Fruit fly (Drosophila melanogaster) whole organism, embryonic: ENCODE results near the gene CG3091.

ENCODE experiments used
- Asciz ChIP-seq: fragments of 200-800 bp; sonication (Bioruptor generic); optimal IDR thresholded peaks from 2 replicates; lab custom pipeline; 2017; ENCODE audit warnings: missing biosample characterization, mild to moderate bottlenecking, missing genetic modification characterization, missing genetic modification reagents
- CG10431 ChIP-seq: fragments of 200-800 bp; sonication (Bioruptor generic); optimal IDR thresholded peaks from 3 replicates; lab custom pipeline; 2018; ENCODE audit warnings: missing biosample characterization, mild to moderate bottlenecking, missing genetic modification characterization
- CG10462 ChIP-seq: fragments of 200-800 bp; sonication (Bioruptor generic); optimal IDR thresholded peaks from 2 replicates; lab custom pipeline; 2016; ENCODE audit warnings: missing biosample characterization, missing genetic modification characterization
- CG12299 ChIP-seq: fragments of 200-800 bp; sonication (Bioruptor generic); optimal IDR thresholded peaks from 2 replicates; lab custom pipeline; 2018; ENCODE audit warnings: missing biosample characterization, mild to moderate bottlenecking, missing genetic modification characterization
- CG17612 ChIP-seq: fragments of 200-800 bp; sonication (Bioruptor generic); IDR thresholded peaks from 2 replicates; pipeline ENCODE4 v1.3.6; 2022; ENCODE audit warnings: missing biosample characterization, missing genetic modification characterization
- CG18262 ChIP-seq: fragments of 200-800 bp; optimal IDR thresholded peaks from 3 replicates; lab custom pipeline; 2019; ENCODE audit warnings: missing biosample characterization, mild to moderate bottlenecking, missing genetic modification characterization, moderate library complexity
- CG2116 ChIP-seq: fragments of 200-800 bp; sonication (Bioruptor generic); optimal IDR thresholded peaks from 3 replicates; lab custom pipeline; 2018; ENCODE audit warnings: missing biosample characterization, mild to moderate bottlenecking, missing genetic modification characterization
- CG32532 ChIP-seq: fragments of 200-800 bp; sonication (Bioruptor generic); IDR thresholded peaks from 2 replicates; pipeline ENCODE4 v1.3.6; 2022; ENCODE audit warnings: missing biosample characterization, missing genetic modification characterization
- CG3407 ChIP-seq: fragments of 200-800 bp; sonication (Bioruptor generic); optimal IDR thresholded peaks from 2 replicates; lab custom pipeline; 2018; ENCODE audit warnings: missing biosample characterization, mild to moderate bottlenecking, missing genetic modification characterization
- CG3847 ChIP-seq: fragments of 200-800 bp; sonication (Bioruptor generic); IDR thresholded peaks from 2 replicates; pipeline ENCODE4 v1.3.6; 2022; ENCODE audit warnings: missing biosample characterization, missing genetic modification characterization
- CG4730 ChIP-seq: fragments of 200-800 bp; sonication (Bioruptor generic); IDR thresholded peaks from 2 replicates; pipeline ENCODE4 v1.3.6; 2022; ENCODE audit warnings: missing biosample characterization, missing genetic modification characterization
- CG6765 ChIP-seq: fragments of 200-800 bp; sonication (Bioruptor generic); optimal IDR thresholded peaks from 3 replicates; lab custom pipeline; 2017; ENCODE audit warnings: missing biosample characterization, mild to moderate bottlenecking, missing genetic modification characterization
- CG6791 ChIP-seq: fragments of 200-800 bp; sonication (Bioruptor generic); IDR thresholded peaks from 3 replicates; pipeline ENCODE4 v1.3.6; 2022; ENCODE audit warnings: missing biosample characterization, missing genetic modification characterization; ENCODE audit not compliant: partially characterized antibody
- CG7357 ChIP-seq: fragments of 200-800 bp; sonication (Bioruptor generic); IDR thresholded peaks from 3 replicates; pipeline ENCODE4 v1.3.6; 2022; ENCODE audit warnings: missing biosample characterization, missing genetic modification characterization
- CG9437 ChIP-seq: fragments of 200-800 bp; sonication (Bioruptor generic); optimal IDR thresholded peaks from 2 replicates; lab custom pipeline; 2018; ENCODE audit warnings: missing biosample characterization, mild to moderate bottlenecking, missing genetic modification characterization
- CG9727 ChIP-seq: fragments of 200-800 bp; sonication (Bioruptor generic); optimal IDR thresholded peaks from 3 replicates; lab custom pipeline; 2017; ENCODE audit warnings: missing biosample characterization, mild to moderate bottlenecking, missing genetic modification characterization
- CG9932 ChIP-seq: fragments of 200-800 bp; sonication (Bioruptor generic); IDR thresholded peaks from 2 replicates; pipeline ENCODE4 v1.3.6; 2022; ENCODE audit warnings: missing biosample characterization, missing genetic modification characterization
- CTCF ChIP-seq: fragments of 200-800 bp; sonication (Bioruptor generic); optimal IDR thresholded peaks from 2 replicates; lab custom pipeline; 2017; ENCODE audit warnings: missing biosample characterization, mild to moderate bottlenecking, missing genetic modification characterization, moderate library complexity
- D ChIP-seq, 2 experiments: fragments of 200-800 bp in 1 of 2; fragments of >200 bp in 1 of 2; sonication (Bioruptor generic) in 1 of 2; optimal IDR thresholded peaks; 2 replicates in 1 of 2; 3 replicates in 1 of 2; lab custom pipeline; 2017; ENCODE audit warnings: mild to moderate bottlenecking in 1 of 2, missing biosample characterization in 1 of 2, missing genetic modification characterization in 1 of 2, missing genetic modification reagents in 1 of 2
- D19A ChIP-seq: fragments of 200-800 bp; optimal IDR thresholded peaks from 3 replicates; lab custom pipeline; 2019; ENCODE audit warnings: missing biosample characterization, mild to moderate bottlenecking, missing genetic modification characterization, moderate library complexity
- Dll ChIP-seq: fragments of 200-800 bp; sonication (Bioruptor generic); IDR thresholded peaks from 4 replicates; pipeline ENCODE4 v1.3.6; 2022; ENCODE audit warnings: missing biosample characterization, missing genetic modification characterization; ENCODE audit not compliant: partially characterized antibody
- E2f1 ChIP-seq: fragments of 200-800 bp; sonication (Bioruptor generic); IDR thresholded peaks from 2 replicates; pipeline ENCODE4 v1.3.6; 2022; ENCODE audit warnings: missing biosample characterization, missing genetic modification characterization
- E2f2 ChIP-seq: fragments of 200-800 bp; sonication (Bioruptor generic); IDR thresholded peaks from 2 replicates; pipeline ENCODE4 v1.3.6; 2022; ENCODE audit warnings: missing biosample characterization, missing genetic modification characterization
- HHEX ChIP-seq: fragments of 200-800 bp; sonication (Bioruptor generic); optimal IDR thresholded peaks from 3 replicates; lab custom pipeline; 2017; ENCODE audit warnings: missing biosample characterization, mild to moderate bottlenecking, missing genetic modification characterization, missing genetic modification reagents
- Hand ChIP-seq: fragments of 200-800 bp; sonication (Bioruptor generic); optimal IDR thresholded peaks from 2 replicates; lab custom pipeline; 2017; ENCODE audit warnings: mild to moderate bottlenecking, missing biosample characterization, missing genetic modification reagents, missing genetic modification characterization
- Hey ChIP-seq: fragments of 200-800 bp; sonication (Bioruptor generic); optimal IDR thresholded peaks from 3 replicates; lab custom pipeline; 2018; ENCODE audit warnings: missing biosample characterization, mild to moderate bottlenecking, missing genetic modification characterization
- HmgZ ChIP-seq: fragments of 200-800 bp; sonication (Bioruptor generic); optimal IDR thresholded peaks from 2 replicates; lab custom pipeline; 2018; ENCODE audit warnings: missing biosample characterization, mild to moderate bottlenecking, missing genetic modification characterization
- Hsf ChIP-seq: fragments of 200-800 bp; sonication (Bioruptor generic); optimal IDR thresholded peaks from 3 replicates; lab custom pipeline; 2016; ENCODE audit warnings: missing biosample characterization, missing genetic modification characterization
- Nf-YA ChIP-seq: fragments of 200-800 bp; sonication (Bioruptor generic); IDR thresholded peaks from 2 replicates; pipeline ENCODE4 v1.3.6; 2022; ENCODE audit warnings: missing biosample characterization, missing genetic modification characterization
- Optix ChIP-seq: fragments of 200-800 bp; sonication (Bioruptor generic); IDR thresholded peaks from 3 replicates; pipeline ENCODE4 v1.3.6; 2022; ENCODE audit warnings: missing biosample characterization, missing genetic modification characterization
- Sin3A ChIP-seq: fragments of >200 bp; optimal IDR thresholded peaks from 2 replicates; lab custom pipeline; 2018
- Sry-δ ChIP-seq: fragments of 200-800 bp; sonication (Bioruptor generic); optimal IDR thresholded peaks from 2 replicates; lab custom pipeline; 2016; ENCODE audit warnings: missing biosample characterization, missing genetic modification characterization
- Trl ChIP-seq, 3 experiments: fragments of >200 bp in 2 of 3; fragments of 200-800 bp in 1 of 3; sonication (Bioruptor generic) in 1 of 3; optimal IDR thresholded peaks; 2 replicates in 1 of 3; 3 replicates in 2 of 3; lab custom pipeline; 2016 to 2017; ENCODE audit warnings: missing biosample characterization in 1 of 3, missing genetic modification characterization in 1 of 3
- cas ChIP-seq: fragments of 200-800 bp; sonication (Bioruptor generic); IDR thresholded peaks from 2 replicates; pipeline ENCODE4 v1.3.6; 2022; ENCODE audit warnings: missing biosample characterization, missing genetic modification characterization
- ci ChIP-seq: fragments of 200-800 bp; sonication (Bioruptor generic); IDR thresholded peaks from 3 replicates; pipeline ENCODE4 v1.3.6; 2022; ENCODE audit warnings: missing biosample characterization, missing genetic modification characterization
- corto ChIP-seq: fragments of 200-800 bp; sonication (Bioruptor generic); optimal IDR thresholded peaks from 2 replicates; lab custom pipeline; 2016; ENCODE audit warnings: missing biosample characterization, mild to moderate bottlenecking, missing genetic modification characterization, moderate library complexity
- crp ChIP-seq, 2 experiments: fragments of 200-800 bp; sonication (Bioruptor generic); optimal IDR thresholded peaks; 2 replicates in 1 of 2; 3 replicates in 1 of 2; lab custom pipeline; 2017; ENCODE audit warnings: missing biosample characterization in 2 of 2, missing genetic modification characterization in 2 of 2, mild to moderate bottlenecking in 1 of 2, moderate library complexity in 1 of 2
- ewg ChIP-seq: fragments of 200-800 bp; sonication (Bioruptor generic); optimal IDR thresholded peaks from 3 replicates; lab custom pipeline; 2017; ENCODE audit warnings: mild to moderate bottlenecking, missing biosample characterization, missing genetic modification reagents, missing genetic modification characterization
- gfzf ChIP-seq: fragments of 200-800 bp; sonication (Bioruptor generic); optimal IDR thresholded peaks from 2 replicates; lab custom pipeline; 2016; ENCODE audit warnings: missing biosample characterization, mild to moderate bottlenecking, missing genetic modification characterization, moderate library complexity
- gro ChIP-seq: fragments of 200-800 bp; sonication (Bioruptor generic); optimal IDR thresholded peaks from 2 replicates; lab custom pipeline; 2016; ENCODE audit warnings: missing biosample characterization, missing genetic modification characterization
- gsb-n ChIP-seq: fragments of 200-800 bp; sonication (Bioruptor generic); optimal IDR thresholded peaks from 3 replicates; lab custom pipeline; 2018; ENCODE audit warnings: missing biosample characterization, mild to moderate bottlenecking, missing genetic modification characterization
- ham ChIP-seq: fragments of 200-800 bp; sonication (Bioruptor generic); IDR thresholded peaks from 2 replicates; pipeline ENCODE4 v1.3.6; 2022; ENCODE audit warnings: missing biosample characterization, missing genetic modification characterization
- knrl ChIP-seq: fragments of 200-800 bp; sonication (Bioruptor generic); IDR thresholded peaks from 3 replicates; pipeline ENCODE4 v1.3.6; 2022; ENCODE audit warnings: missing biosample characterization, missing genetic modification characterization; ENCODE audit not compliant: partially characterized antibody
- lab ChIP-seq: fragments of 200-800 bp; sonication (Bioruptor generic); optimal IDR thresholded peaks from 3 replicates; lab custom pipeline; 2017; ENCODE audit warnings: missing biosample characterization, missing genetic modification characterization, mild to moderate bottlenecking, moderate library complexity, missing genetic modification reagents
- oc ChIP-seq: fragments of 200-800 bp; sonication (Bioruptor generic); optimal IDR thresholded peaks from 2 replicates; lab custom pipeline; 2018; ENCODE audit warnings: missing biosample characterization, mild to moderate bottlenecking, missing genetic modification characterization, moderate library complexity
- pum ChIP-seq: fragments of 200-800 bp; sonication (Bioruptor generic); optimal IDR thresholded peaks from 2 replicates; lab custom pipeline; 2016; ENCODE audit warnings: missing biosample characterization, missing genetic modification characterization
- schlank ChIP-seq: fragments of 200-800 bp; sonication (Bioruptor generic); optimal IDR thresholded peaks from 2 replicates; lab custom pipeline; 2018; ENCODE audit warnings: missing biosample characterization, mild to moderate bottlenecking, missing genetic modification characterization
- sisA ChIP-seq: fragments of 200-800 bp; sonication (Bioruptor generic); IDR thresholded peaks from 2 replicates; pipeline ENCODE4 v1.3.6; 2022; ENCODE audit warnings: missing biosample characterization, missing genetic modification characterization
- sna ChIP-seq: fragments of 200-800 bp; sonication (Bioruptor generic); IDR thresholded peaks from 2 replicates; pipeline ENCODE4 v1.3.6; 2022; ENCODE audit warnings: missing biosample characterization, missing genetic modification characterization; ENCODE audit not compliant: partially characterized antibody
- stwl ChIP-seq: fragments of 200-800 bp; sonication (Bioruptor generic); optimal IDR thresholded peaks from 3 replicates; lab custom pipeline; 2018; ENCODE audit warnings: missing biosample characterization, mild to moderate bottlenecking, missing genetic modification characterization, moderate library complexity
- tap ChIP-seq: fragments of 200-800 bp; optimal IDR thresholded peaks from 3 replicates; lab custom pipeline; 2019; ENCODE audit warnings: missing biosample characterization, mild to moderate bottlenecking, missing genetic modification characterization, moderate library complexity

The CG3091 gene

DNA sequence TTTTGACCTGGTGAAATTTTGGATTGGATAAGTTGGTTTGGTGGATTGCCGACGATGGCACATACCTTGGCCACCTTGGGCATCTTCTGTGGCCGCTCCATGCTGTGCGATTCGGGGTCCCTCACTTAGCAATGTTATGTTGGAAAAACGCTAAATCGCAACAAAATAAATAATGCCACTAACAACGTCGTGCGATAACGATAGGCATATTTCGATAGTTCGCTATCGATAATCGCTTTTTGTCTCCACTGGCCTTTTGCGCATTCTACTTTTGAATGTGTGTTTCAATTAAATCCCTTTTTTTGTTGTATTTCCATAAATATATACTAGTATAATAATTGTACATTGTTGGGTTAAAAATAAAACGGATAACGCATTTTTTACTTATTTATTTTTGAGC, 4.2 kb downstream of the CG3091 start, which contains the start of gene crn (continued):
- TF ChIP-seq Optix (GFP tag; lab: Robert Waterston, UW) (no peak), Hsf (GFP tag; lab: Kevin White, UChicago) (no peak), crp (GFP tag; optimal IDR thresholded peaks at IDR 0.05; lab: Kevin White, UChicago) (no peak), Sry-δ (peak; percentile 28), E2f1 (no peak), E2f2 (GFP tag; lab: Robert Waterston, UW) (peak; percentile 34; the same call in 1 of the 2 replicates), CG4730 (GFP tag; lab: Robert Waterston, UW) (no peak), D19A (tag; lab: Kevin White, UChicago) (no peak), HHEX (GFP tag; lab: Kevin White, UChicago) (no peak), Dll (GFP tag; lab: Robert Waterston, UW) (peak; percentile 61), Sin3A (no peak), sna (GFP tag; lab: Robert Waterston, UW) (0 out of 2 replicates have a peak, but pooled peaks have one; percentile 61), CG2116 (GFP tag; lab: Kevin White, UChicago) (peak; percentile 56), Trl (optimal IDR thresholded peaks at IDR 0.05; lab: Kevin White, UChicago) (no peak), Trl (GFP tag; optimal IDR thresholded peaks at IDR 0.05; lab: Kevin White, UChicago) (no peak), CG7357 (GFP tag; lab: Robert Waterston, UW) (peak; percentile 83), schlank (tag; lab: Kevin White, UChicago) (no peak), CG18262 (no peak), CG17612 (no peak), cas (no peak), Asciz (GFP tag; lab: Kevin White, UChicago) (no peak), Nf-YA (no peak), knrl (GFP tag; lab: Robert Waterston, UW) (peak; percentile 46; the same call in 1 of the 3 replicates), Hand (GFP tag; lab: Kevin White, UChicago) (no peak), CG9437 (GFP tag; lab: Kevin White, UChicago) (no peak), CG10431 (GFP tag; lab: Kevin White, UChicago) (no peak), CG9727 (GFP tag; lab: Kevin White, UChicago) (no peak), corto (GFP tag; lab: Kevin White, UChicago) (no peak), CG6765 (GFP tag; lab: Kevin White, UChicago) (no peak), CG6791 (GFP tag; lab: Robert Waterston, UW) (peak; percentile 63; the same call in 1 of the 3 replicates), CTCF (GFP tag; lab: Kevin White, UChicago) (no peak), CG3847 (GFP tag; lab: Robert Waterston, UW) (no peak), D (optimal IDR thresholded peaks at IDR 0.05; lab: Kevin White, UChicago) (no peak), D (GFP tag; optimal IDR thresholded peaks at IDR 0.05; lab: Kevin White, UChicago) (no peak), ewg (no peak), ci (no peak), HmgZ (tag; lab: Kevin White, UChicago) (no peak), gfzf (no peak), lab (no peak), gro (GFP tag; lab: Kevin White, UChicago) (no peak), tap (tag; lab: Kevin White, UChicago) (no peak), sisA (no peak), CG9932 (no peak), CG12299 (tag; lab: Kevin White, UChicago) (no peak), pum (GFP tag; lab: Kevin White, UChicago) (no peak), Hey (tag; lab: Kevin White, UChicago) (no peak), gsb-n (tag; lab: Kevin White, UChicago) (no peak), oc (tag; lab: Kevin White, UChicago) (no peak), stwl (peak; percentile 40), CG3407 (GFP tag; lab: Kevin White, UChicago) (no peak), CG10462 (GFP tag; lab: Kevin White, UChicago) (no peak), CG32532 (GFP tag; lab: Robert Waterston, UW) (no peak), ham (GFP tag; lab: Robert Waterston, UW) (no peak)
